Worm (Caenorhabditis elegans) whole organism, midembryonic: ENCODE measurements around the gene F45F2.11.
A peak's percentile ranks its signal among the peaks of the same experiment; 100 is the strongest.

Experiments
- T22C8.4 ChIP-seq: fragments of 200-800 bp; sonication (Bioruptor generic); IDR thresholded peaks from 2 replicates; pipeline ENCODE4 v1.3.6; 2022; ENCODE audit warnings: missing genetic modification characterization, missing compliant biosample characterization
- cog-1 ChIP-seq: sonication (generic microtip); optimal IDR thresholded peaks from 2 replicates; lab custom pipeline; 2016; ENCODE audit warnings: missing genetic modification characterization, missing compliant biosample characterization
- flt-1 ChIP-seq: fragments of 200-800 bp; sonication (Bioruptor generic); IDR thresholded peaks from 2 replicates; pipeline ENCODE4 v1.3.6; 2022; ENCODE audit warnings: missing genetic modification characterization, missing compliant biosample characterization
- klf-2 ChIP-seq: fragments of 200-800 bp; sonication (Bioruptor generic); conservative IDR thresholded peaks from 2 replicates; pipeline ENCODE4 v1.3.6; 2022; ENCODE audit warnings: missing genetic modification reagents, missing genetic modification characterization, missing compliant biosample characterization
- med-1 ChIP-seq: sonication (generic microtip); optimal IDR thresholded peaks from 2 replicates; lab custom pipeline; 2017; ENCODE audit warnings: missing genetic modification characterization, mild to moderate bottlenecking, missing compliant biosample characterization, antibody characterized with exemption, missing genetic modification reagents; ENCODE audit not compliant: insufficient read depth
- ref-1 ChIP-seq: fragments of 200-800 bp; sonication (Bioruptor generic); conservative IDR thresholded peaks from 2 replicates; pipeline ENCODE4 v1.3.6; 2022; ENCODE audit warnings: missing genetic modification reagents, missing genetic modification characterization, missing compliant biosample characterization
- tab-1 ChIP-seq: fragments of 200-800 bp; sonication (Bioruptor generic); IDR thresholded peaks from 2 replicates; pipeline ENCODE4 v1.3.6; 2022; ENCODE audit warnings: missing genetic modification characterization, missing compliant biosample characterization
- ztf-23 ChIP-seq: fragments of 200-800 bp; sonication (Bioruptor generic); IDR thresholded peaks from 2 replicates; pipeline ENCODE4 v1.3.6; 2022; ENCODE audit warnings: missing genetic modification reagents, missing genetic modification characterization, missing compliant biosample characterization
- ztf-29 ChIP-seq: fragments of 200-800 bp; sonication (Bioruptor generic); IDR thresholded peaks from 2 replicates; pipeline ENCODE4 v1.3.6; 2022; ENCODE audit warnings: missing genetic modification reagents, missing genetic modification characterization, missing compliant biosample characterization

The F45F2.11 gene

ce11 chrV:8520846-8521553 is at the start of gene F45F2.11, which contains the start of gene otpl-7:
TSS of gene F45F2.11 (minus strand) at chrV:8520896.
TSS of gene otpl-7 (plus strand) at chrV:8521503.
- TF ChIP-seq flt-1 (GFP tag; lab: Robert Waterston, UW) (no peak), T22C8.4 (GFP tag; lab: Robert Waterston, UW) (no peak), ztf-23 (no peak), ztf-29 (GFP tag; lab: Robert Waterston, UW) (no peak)

ce11 chrV:8569841-8570361 is 49.2 kb upstream of the F45F2.11 start, which contains the start of the genes F25G6.9 and symk-1:
TSS of gene F25G6.9 (minus strand) at chrV:8570000.
TSS of gene symk-1 (plus strand) at chrV:8570311.
- TF ChIP-seq tab-1 (GFP tag; lab: Robert Waterston, UW): no peak
- no peak for TF ChIP-seq flt-1 (GFP tag; lab: Robert Waterston, UW)
- no peak for TF ChIP-seq ztf-29 (GFP tag; lab: Robert Waterston, UW)

DNA sequence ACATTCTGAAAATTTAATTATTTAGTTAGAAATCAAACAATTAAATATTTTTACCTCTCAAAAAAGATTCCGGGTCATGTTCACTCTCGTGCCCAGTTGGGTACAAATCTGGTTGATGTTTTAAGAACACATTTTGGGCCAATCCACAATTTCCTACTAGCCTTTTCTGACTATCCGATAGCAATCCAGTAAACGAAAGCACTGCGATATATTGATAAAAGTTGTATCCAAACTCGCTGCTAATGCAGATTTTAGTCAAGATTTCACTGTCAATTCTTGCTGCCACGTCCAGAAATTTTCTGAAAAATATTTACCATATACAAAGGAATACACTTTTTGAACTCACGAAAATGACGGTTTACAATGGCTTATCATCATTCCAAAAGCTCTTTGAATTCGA is 48.5 kb upstream of the F45F2.11 start:
- TF ChIP-seq klf-2 (no peak), ztf-23 (no peak), cog-1 (tag; lab: Kevin White, UChicago) (no peak), med-1 (GFP tag; lab: Kevin White, UChicago) (no peak), ref-1 (GFP tag; lab: Robert Waterston, UW) (no peak), flt-1 (GFP tag; lab: Robert Waterston, UW) (no peak), ztf-29 (GFP tag; lab: Robert Waterston, UW) (no peak), tab-1 (GFP tag; lab: Robert Waterston, UW) (no peak), T22C8.4 (GFP tag; lab: Robert Waterston, UW) (no peak)

- no peak for TF ChIP-seq T22C8.4 (GFP tag; lab: Robert Waterston, UW)
- TF ChIP-seq flt-1 (GFP tag; lab: Robert Waterston, UW): no peak
- no peak for TF ChIP-seq tab-1 (GFP tag; lab: Robert Waterston, UW)
- TF ChIP-seq ref-1 (GFP tag; lab: Robert Waterston, UW): no peak
- TF ChIP-seq cog-1 (tag; lab: Kevin White, UChicago): no peak
- no peak for TF ChIP-seq med-1 (GFP tag; lab: Kevin White, UChicago)
Observed at ce11 chrV:8565075-8565474, 44.4 kb upstream of the F45F2.11 start, which contains the start of gene F25G6.8. TSS of gene F25G6.8 (minus strand) at chrV:8565175.

DNA sequence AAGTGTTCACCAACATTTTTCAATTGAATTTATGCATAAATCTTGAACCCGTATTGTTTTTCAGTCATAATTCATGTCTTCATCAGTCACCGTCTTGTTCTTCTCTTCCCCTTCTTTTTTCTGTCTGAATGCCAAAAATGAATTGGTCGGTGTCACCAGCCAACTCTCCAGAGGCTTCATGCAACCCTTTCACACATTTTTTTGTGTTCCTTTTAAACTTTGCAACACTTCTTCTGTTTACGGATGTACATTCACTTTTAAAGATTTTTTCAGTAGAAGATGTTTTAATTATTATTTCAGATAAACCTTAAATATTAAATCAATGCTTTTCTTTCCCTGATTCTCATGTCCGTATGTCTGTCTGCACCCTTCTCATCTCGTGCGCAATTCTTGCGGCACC is 40.2 kb upstream of the F45F2.11 start, which contains the start of gene acr-16:
TSS of gene acr-16 (plus strand) at position 301 of the 400 bp plus-strand sequence.
- TF ChIP-seq T22C8.4 (GFP tag; lab: Robert Waterston, UW) (no peak), klf-2 (no peak), cog-1 (tag; lab: Kevin White, UChicago) (no peak), flt-1 (GFP tag; lab: Robert Waterston, UW) (no peak), tab-1 (GFP tag; lab: Robert Waterston, UW) (no peak), ref-1 (GFP tag; lab: Robert Waterston, UW) (no peak), med-1 (GFP tag; lab: Kevin White, UChicago) (no peak), ztf-29 (GFP tag; lab: Robert Waterston, UW) (no peak), ztf-23 (no peak)

- TF ChIP-seq tab-1 (GFP tag; lab: Robert Waterston, UW): no peak
- TF ChIP-seq med-1 (GFP tag; lab: Kevin White, UChicago): no peak
- no peak for TF ChIP-seq T22C8.4 (GFP tag; lab: Robert Waterston, UW)
- no peak for TF ChIP-seq flt-1 (GFP tag; lab: Robert Waterston, UW)
- TF ChIP-seq ztf-29 (GFP tag; lab: Robert Waterston, UW): no peak
- TF ChIP-seq klf-2: no peak
- TF ChIP-seq cog-1 (tag; lab: Kevin White, UChicago): no peak
- no peak for TF ChIP-seq ref-1 (GFP tag; lab: Robert Waterston, UW)
- no peak for TF ChIP-seq ztf-23
Observed at ce11 chrV:8555955-8556354, 35.3 kb upstream of the F45F2.11 start.

DNA sequence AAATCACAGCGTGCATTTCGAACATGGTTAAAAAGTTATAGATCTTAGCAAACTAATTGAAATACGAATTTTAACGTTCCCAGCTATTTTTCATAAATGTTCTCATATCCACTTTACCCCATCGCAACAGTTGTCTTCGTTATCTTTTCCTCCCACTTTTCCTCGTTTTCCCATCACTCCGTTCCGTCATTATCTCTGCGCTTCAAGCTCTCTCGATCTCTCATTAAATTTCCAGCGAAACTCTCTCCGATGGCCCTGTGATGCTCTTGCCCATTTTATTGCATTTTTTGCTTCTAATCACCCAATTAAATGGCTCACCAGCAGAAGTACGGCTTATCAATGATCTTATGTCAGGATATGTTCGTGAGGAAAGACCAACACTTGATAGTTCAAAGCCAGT is 31.8 kb upstream of the F45F2.11 start, which contains the start of gene acr-15:
TSS of gene acr-15 (plus strand) at position 236 of the 400 bp plus-strand sequence.
- no peak for TF ChIP-seq flt-1 (GFP tag; lab: Robert Waterston, UW)
- no peak for TF ChIP-seq klf-2
- no peak for TF ChIP-seq ref-1 (GFP tag; lab: Robert Waterston, UW)
- no peak for TF ChIP-seq tab-1 (GFP tag; lab: Robert Waterston, UW)
- no peak for TF ChIP-seq med-1 (GFP tag; lab: Kevin White, UChicago)
- no peak for TF ChIP-seq T22C8.4 (GFP tag; lab: Robert Waterston, UW)
- no peak for TF ChIP-seq ztf-29 (GFP tag; lab: Robert Waterston, UW)
- 0 out of 2 replicates have a peak, but pooled peaks have one; percentile 34 for TF ChIP-seq ztf-23

DNA sequence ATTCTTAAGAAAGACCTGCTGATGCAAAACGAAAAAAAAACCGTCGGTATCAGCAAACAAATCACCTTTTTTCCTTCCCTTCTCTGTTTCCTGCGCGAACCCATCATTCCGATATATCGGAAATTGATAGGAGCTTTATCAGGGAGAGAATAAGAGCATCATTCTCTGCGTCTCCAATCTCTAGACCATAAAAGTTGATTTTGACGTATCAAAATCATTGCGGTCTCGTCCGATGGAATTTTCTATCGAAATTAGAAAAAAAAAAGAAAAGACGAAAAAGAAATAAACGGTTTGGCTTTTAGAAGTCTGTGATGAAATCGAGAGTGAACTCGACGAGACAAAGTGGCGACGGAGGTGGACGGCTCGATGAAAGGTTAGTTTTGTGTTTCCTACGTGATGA is 28.3 kb upstream of the F45F2.11 start, which contains the start of gene stdh-4:
TSS of gene stdh-4 (plus strand) at position 301 of the 400 bp plus-strand sequence.
- TF ChIP-seq tab-1 (GFP tag; lab: Robert Waterston, UW) (no peak), ref-1 (GFP tag; lab: Robert Waterston, UW) (no peak), ztf-23 (no peak), cog-1 (tag; lab: Kevin White, UChicago) (no peak), med-1 (GFP tag; lab: Kevin White, UChicago) (no peak), T22C8.4 (GFP tag; lab: Robert Waterston, UW) (no peak), flt-1 (GFP tag; lab: Robert Waterston, UW) (no peak), klf-2 (no peak), ztf-29 (GFP tag; lab: Robert Waterston, UW) (no peak)

ce11 chrV:8545531-8546224 is 25.0 kb upstream of the F45F2.11 start, which contains the start of the genes slc-17.8 and asns-1:
TSS of gene slc-17.8 (minus strand) at chrV:8545581.
TSS of gene asns-1 (plus strand) at chrV:8546174.
- TF ChIP-seq klf-2 (no peak), T22C8.4 (GFP tag; lab: Robert Waterston, UW) (no peak)
